Worm (Caenorhabditis elegans): ENCODE results near the gene R160.10.

Gene R160.10

ce11 chrX:4397460-4397859 is 30.1 kb upstream of the R160.10 start:
- TF ChIP-seq tab-1 (GFP tag; IDR thresholded peaks at IDR 0.05) (no peak), flt-1 (GFP tag; IDR thresholded peaks at IDR 0.05) (no peak), med-1 (GFP tag; optimal IDR thresholded peaks at IDR 0.05; ENCODE audit: insufficient read depth) (no peak), ztf-23 (GFP tag; IDR thresholded peaks at IDR 0.05) (no peak), ref-1 (GFP tag; conservative IDR thresholded peaks at IDR 0.05) (no peak), klf-2 (GFP tag; conservative IDR thresholded peaks at IDR 0.05) (no peak), T22C8.4 (GFP tag; IDR thresholded peaks at IDR 0.05) (no peak), ztf-29 (GFP tag; IDR thresholded peaks at IDR 0.05) (no peak), cog-1 (tag; optimal IDR thresholded peaks at IDR 0.05) (no peak)

- peak; percentile 54 for TF ChIP-seq cog-1 (tag; optimal IDR thresholded peaks at IDR 0.05)
- no peak for TF ChIP-seq klf-2 (GFP tag; conservative IDR thresholded peaks at IDR 0.05)
- TF ChIP-seq ztf-23 (GFP tag; IDR thresholded peaks at IDR 0.05), result peak; percentile 48; the same call in 1 of the 2 replicates
- TF ChIP-seq med-1 (GFP tag; optimal IDR thresholded peaks at IDR 0.05; ENCODE audit: insufficient read depth), result no peak
- no peak for TF ChIP-seq ztf-29 (GFP tag; IDR thresholded peaks at IDR 0.05)
- TF ChIP-seq flt-1 (GFP tag; IDR thresholded peaks at IDR 0.05), result no peak
- no peak for TF ChIP-seq T22C8.4 (GFP tag; IDR thresholded peaks at IDR 0.05)
- TF ChIP-seq tab-1 (GFP tag; IDR thresholded peaks at IDR 0.05), result no peak
- TF ChIP-seq ref-1 (GFP tag; conservative IDR thresholded peaks at IDR 0.05), result no peak
Observed at ce11 chrX:4395073-4395850, 27.9 kb upstream of the R160.10 start.

ce11 chrX:4391680-4392079 is 24.4 kb upstream of the R160.10 start:
- TF ChIP-seq cog-1 (tag; optimal IDR thresholded peaks at IDR 0.05), result no peak
- no peak for TF ChIP-seq med-1 (GFP tag; optimal IDR thresholded peaks at IDR 0.05; ENCODE audit: insufficient read depth)
- no peak for TF ChIP-seq ztf-23 (GFP tag; IDR thresholded peaks at IDR 0.05)
- TF ChIP-seq ztf-29 (GFP tag; IDR thresholded peaks at IDR 0.05), result no peak
- TF ChIP-seq tab-1 (GFP tag; IDR thresholded peaks at IDR 0.05), result no peak
- no peak for TF ChIP-seq flt-1 (GFP tag; IDR thresholded peaks at IDR 0.05)
- no peak for TF ChIP-seq klf-2 (GFP tag; conservative IDR thresholded peaks at IDR 0.05)
- no peak for TF ChIP-seq ref-1 (GFP tag; conservative IDR thresholded peaks at IDR 0.05)
- TF ChIP-seq T22C8.4 (GFP tag; IDR thresholded peaks at IDR 0.05), result no peak

ce11 chrX:4388834-4389409 is 21.6 kb upstream of the R160.10 start, which contains the start of gene dpy-23:
TSS of gene dpy-23 (plus strand) at chrX:4389359.
- TF ChIP-seq klf-2 (GFP tag; conservative IDR thresholded peaks at IDR 0.05) (no peak), flt-1 (GFP tag; IDR thresholded peaks at IDR 0.05) (0 out of 2 replicates have a peak, but pooled peaks have one; percentile 46), cog-1 (tag; optimal IDR thresholded peaks at IDR 0.05) (peak; percentile 91), ztf-23 (GFP tag; IDR thresholded peaks at IDR 0.05) (no peak)

DNA sequence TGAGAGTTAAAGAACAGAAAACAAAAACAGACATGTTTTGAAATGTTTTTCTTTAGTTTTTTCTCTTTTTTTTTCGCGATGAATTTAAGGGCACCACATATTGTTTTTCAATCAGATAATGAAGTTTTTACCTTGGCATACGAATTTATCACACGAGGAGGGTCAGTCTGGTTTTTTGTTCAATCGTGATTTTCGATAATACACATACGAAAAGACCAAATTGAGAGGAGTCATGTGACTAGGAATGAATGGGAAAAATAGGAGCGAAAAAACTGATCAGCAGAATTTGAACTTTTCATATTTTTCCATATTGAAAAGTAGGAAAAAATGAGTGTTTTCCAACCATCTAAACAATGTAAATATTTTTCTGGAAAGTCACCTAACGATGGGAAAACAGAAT is 19.2 kb upstream of the R160.10 start:
- no peak for TF ChIP-seq klf-2 (GFP tag; conservative IDR thresholded peaks at IDR 0.05)
- no peak for TF ChIP-seq flt-1 (GFP tag; IDR thresholded peaks at IDR 0.05)
- TF ChIP-seq T22C8.4 (GFP tag; IDR thresholded peaks at IDR 0.05), result no peak
- TF ChIP-seq med-1 (GFP tag; optimal IDR thresholded peaks at IDR 0.05; ENCODE audit: insufficient read depth), result no peak
- no peak for TF ChIP-seq ztf-23 (GFP tag; IDR thresholded peaks at IDR 0.05)
- TF ChIP-seq ref-1 (GFP tag; conservative IDR thresholded peaks at IDR 0.05), result no peak
- no peak for TF ChIP-seq ztf-29 (GFP tag; IDR thresholded peaks at IDR 0.05)
- TF ChIP-seq tab-1 (GFP tag; IDR thresholded peaks at IDR 0.05), result no peak
- TF ChIP-seq cog-1 (tag; optimal IDR thresholded peaks at IDR 0.05), result no peak

ce11 chrX:4383316-4383936 is 16.1 kb upstream of the R160.10 start, which contains the start of gene lst-2:
TSS of gene lst-2 (minus strand) at chrX:4383366.
- TF ChIP-seq ztf-29 (GFP tag; IDR thresholded peaks at IDR 0.05) (no peak), flt-1 (GFP tag; IDR thresholded peaks at IDR 0.05) (no peak), tab-1 (GFP tag; IDR thresholded peaks at IDR 0.05) (no peak), cog-1 (tag; optimal IDR thresholded peaks at IDR 0.05) (no peak), ref-1 (GFP tag; conservative IDR thresholded peaks at IDR 0.05) (no peak), med-1 (GFP tag; optimal IDR thresholded peaks at IDR 0.05; ENCODE audit: insufficient read depth) (no peak), ztf-23 (GFP tag; IDR thresholded peaks at IDR 0.05) (no peak), T22C8.4 (GFP tag; IDR thresholded peaks at IDR 0.05) (no peak), klf-2 (GFP tag; conservative IDR thresholded peaks at IDR 0.05) (no peak)

- no peak for TF ChIP-seq ref-1 (GFP tag; conservative IDR thresholded peaks at IDR 0.05)
Observed at ce11 chrX:4377689-4378088, 10.4 kb upstream of the R160.10 start, which contains the start of gene R160.12. TSS of gene R160.12 (minus strand) at chrX:4377789.

DNA sequence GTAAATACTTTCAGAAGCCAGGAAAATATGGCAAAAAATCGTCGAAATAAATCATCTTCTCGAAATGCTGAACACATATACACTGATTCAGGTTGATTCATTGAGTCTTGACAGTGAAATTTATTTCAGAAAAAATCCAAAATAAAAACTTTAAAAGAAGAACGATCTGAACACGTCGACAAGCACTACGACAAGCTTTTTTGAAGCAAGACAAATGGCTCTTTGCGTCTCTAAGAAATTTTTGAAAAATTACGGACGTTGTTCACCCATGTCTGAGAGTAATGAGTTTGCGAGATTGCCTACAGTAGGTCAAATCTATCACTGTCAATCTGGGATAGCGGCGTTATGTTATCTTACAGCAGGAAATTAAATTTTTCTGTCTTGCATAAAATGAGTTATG is 9.5 kb upstream of the R160.10 start, which contains the start of gene R160.2:
R160.2 (minus strand) TSS at position 101 of the 400 bp plus-strand sequence.
- no peak for TF ChIP-seq ztf-29 (GFP tag; IDR thresholded peaks at IDR 0.05)
- TF ChIP-seq tab-1 (GFP tag; IDR thresholded peaks at IDR 0.05), result no peak
- no peak for TF ChIP-seq klf-2 (GFP tag; conservative IDR thresholded peaks at IDR 0.05)
- TF ChIP-seq ref-1 (GFP tag; conservative IDR thresholded peaks at IDR 0.05), result no peak
- TF ChIP-seq flt-1 (GFP tag; IDR thresholded peaks at IDR 0.05), result no peak
- no peak for TF ChIP-seq ztf-23 (GFP tag; IDR thresholded peaks at IDR 0.05)
- TF ChIP-seq med-1 (GFP tag; optimal IDR thresholded peaks at IDR 0.05; ENCODE audit: insufficient read depth), result no peak
- TF ChIP-seq T22C8.4 (GFP tag; IDR thresholded peaks at IDR 0.05), result no peak
- TF ChIP-seq cog-1 (tag; optimal IDR thresholded peaks at IDR 0.05), result no peak

DNA sequence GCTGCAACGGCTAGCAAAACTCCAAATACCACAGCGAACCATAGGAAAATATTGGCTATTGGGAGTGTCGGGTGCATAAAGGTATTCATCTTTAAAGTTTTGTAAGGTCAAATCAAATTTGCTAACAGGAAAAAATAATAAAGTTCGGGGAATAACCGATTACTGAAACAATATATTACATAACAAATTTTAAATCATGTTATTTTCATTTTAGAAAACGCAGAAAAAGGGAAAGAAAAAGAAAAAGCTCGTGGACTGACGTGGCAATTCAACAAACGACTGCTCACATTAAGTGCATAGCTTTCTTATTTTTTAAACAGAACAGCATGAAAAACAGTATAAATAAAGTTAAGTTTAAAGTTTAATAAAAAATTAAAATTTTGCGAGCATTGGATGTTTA is 5.8 kb upstream of the R160.10 start, which contains the start of gene R160.6:
R160.6 (minus strand) TSS at position 101 of the 400 bp plus-strand sequence.
- TF ChIP-seq ref-1 (GFP tag; conservative IDR thresholded peaks at IDR 0.05) (no peak), tab-1 (GFP tag; IDR thresholded peaks at IDR 0.05) (no peak), ztf-23 (GFP tag; IDR thresholded peaks at IDR 0.05) (no peak), med-1 (GFP tag; optimal IDR thresholded peaks at IDR 0.05; ENCODE audit: insufficient read depth) (no peak), cog-1 (tag; optimal IDR thresholded peaks at IDR 0.05) (no peak), flt-1 (GFP tag; IDR thresholded peaks at IDR 0.05) (no peak), T22C8.4 (GFP tag; IDR thresholded peaks at IDR 0.05) (no peak), ztf-29 (GFP tag; IDR thresholded peaks at IDR 0.05) (no peak), klf-2 (GFP tag; conservative IDR thresholded peaks at IDR 0.05) (no peak)

Data from whole organism, midembryonic.